Worm (Caenorhabditis elegans) whole organism, midembryonic: Measurements from ENCODE around the gene xbx-3.

Experiments
- T22C8.4 ChIP-seq: fragments of 200-800 bp; sonication (Bioruptor generic); IDR thresholded peaks from 2 replicates; pipeline ENCODE4 v1.3.6; 2022; ENCODE audit warnings: missing genetic modification characterization, missing compliant biosample characterization
- med-1 ChIP-seq: sonication (generic microtip); optimal IDR thresholded peaks from 2 replicates; lab custom pipeline; 2017; ENCODE audit warnings: missing genetic modification characterization, mild to moderate bottlenecking, missing compliant biosample characterization, antibody characterized with exemption, missing genetic modification reagents; ENCODE audit not compliant: insufficient read depth
- ztf-29 ChIP-seq: fragments of 200-800 bp; sonication (Bioruptor generic); IDR thresholded peaks from 2 replicates; pipeline ENCODE4 v1.3.6; 2022; ENCODE audit warnings: missing genetic modification reagents, missing genetic modification characterization, missing compliant biosample characterization

- TF ChIP-seq T22C8.4 (GFP tag; lab: Robert Waterston, UW) (no peak), med-1 (GFP tag; lab: Kevin White, UChicago) (no peak), ztf-29 (no peak)
Observed at ce11 chrIII:10010117-10010516, 25.6 kb upstream of the xbx-3 start, which contains the start of gene fbxa-155.
